Fruit fly (Drosophila melanogaster) whole organism, wandering third instar larva: Measurements from ENCODE around the gene sgll.

ENCODE experiments used
- Abd-B ChIP-seq: fragments of >200 bp; optimal IDR thresholded peaks from 2 replicates; lab custom pipeline; 2017; ENCODE audit warnings: missing biosample characterization, missing genetic modification characterization
- CrebA ChIP-seq: fragments of 200-800 bp; sonication (Bioruptor generic); optimal IDR thresholded peaks from 2 replicates; lab custom pipeline; 2016; ENCODE audit warnings: missing biosample characterization, mild to moderate bottlenecking, missing genetic modification characterization, borderline replicate concordance
- Dfd ChIP-seq: fragments of >200 bp; optimal IDR thresholded peaks from 2 replicates; lab custom pipeline; 2017; ENCODE audit warnings: missing biosample characterization, missing genetic modification characterization
- Dif ChIP-seq: fragments of 200-275, 200-300 bp; sonication (Bioruptor generic); optimal IDR thresholded peaks from 2 replicates; lab custom pipeline; 2018; ENCODE audit warnings: missing biosample characterization, missing genetic modification characterization; ENCODE audit not compliant: partially characterized antibody
- Hr78 ChIP-seq: fragments of >200 bp; optimal IDR thresholded peaks from 2 replicates; lab custom pipeline; 2017; ENCODE audit warnings: missing biosample characterization, missing genetic modification characterization
- Hr83 ChIP-seq: fragments of 200-300 bp; sonication (Bioruptor generic); optimal IDR thresholded peaks from 2 replicates; lab custom pipeline; 2016; ENCODE audit warnings: missing biosample characterization, mild to moderate bottlenecking, missing genetic modification characterization, moderate library complexity; ENCODE audit not compliant: poor library complexity, severe bottlenecking
- Jra ChIP-seq: sonication (Bioruptor generic); optimal IDR thresholded peaks from 2 replicates; lab custom pipeline; 2016; ENCODE audit warnings: missing biosample characterization, missing genetic modification characterization
- Myc ChIP-seq: fragments of >200 bp; optimal IDR thresholded peaks from 2 replicates; lab custom pipeline; 2017
- OdsH ChIP-seq: fragments of 200-800 bp; sonication (Bioruptor generic); optimal IDR thresholded peaks from 2 replicates; lab custom pipeline; 2016; ENCODE audit warnings: missing biosample characterization, mild to moderate bottlenecking, missing genetic modification characterization
- Rel ChIP-seq, 2 experiments: fragments of 200-800 bp; sonication (Bioruptor generic) in 1 of 2; optimal IDR thresholded peaks; 2 replicates in 1 of 2; 3 replicates in 1 of 2; lab custom pipeline; 2016 to 2019; ENCODE audit warnings: mild to moderate bottlenecking in 2 of 2, missing biosample characterization in 2 of 2, missing genetic modification characterization in 2 of 2, moderate library complexity in 1 of 2
- Sp1 ChIP-seq: fragments of 200-800 bp; sonication (Bioruptor generic); optimal IDR thresholded peaks from 3 replicates; lab custom pipeline; 2019; ENCODE audit warnings: missing biosample characterization, mild to moderate bottlenecking, missing genetic modification characterization, moderate library complexity
- Vsx2 ChIP-seq: fragments of 200-300, 225-300 bp; sonication (Bioruptor generic); optimal IDR thresholded peaks from 2 replicates; lab custom pipeline; 2018; ENCODE audit warnings: missing biosample characterization, missing genetic modification characterization; ENCODE audit not compliant: partially characterized antibody
- br ChIP-seq: fragments of 200-800 bp; sonication (Bioruptor generic); optimal IDR thresholded peaks from 2 replicates; lab custom pipeline; 2016; ENCODE audit warnings: missing biosample characterization, missing genetic modification characterization
- brk ChIP-seq: fragments of 200-800 bp; sonication (Bioruptor generic); optimal IDR thresholded peaks from 2 replicates; lab custom pipeline; 2016; ENCODE audit warnings: missing biosample characterization, mild to moderate bottlenecking, missing genetic modification characterization
- dl ChIP-seq, 2 experiments: fragments of 175-275, 200-275 bp in 1 of 2; fragments of 200-275 bp in 1 of 2; sonication (Bioruptor generic); optimal IDR thresholded peaks; lab custom pipeline; 2018; ENCODE audit warnings: mild to moderate bottlenecking in 2 of 2, missing biosample characterization in 2 of 2, missing genetic modification characterization in 2 of 2, moderate library complexity in 2 of 2; ENCODE audit not compliant: partially characterized antibody in 2 of 2, insufficient read depth in 1 of 2
- dmrt93B ChIP-seq: fragments of 200-800 bp; sonication (Bioruptor generic); optimal IDR thresholded peaks from 2 replicates; lab custom pipeline; 2018; ENCODE audit warnings: missing biosample characterization, mild to moderate bottlenecking, missing genetic modification characterization
- dsf ChIP-seq: sonication (Bioruptor generic); optimal IDR thresholded peaks from 2 replicates; lab custom pipeline; 2016; ENCODE audit warnings: missing biosample characterization, missing genetic modification characterization, borderline replicate concordance
- ey ChIP-seq: fragments of 200-800 bp; sonication (Bioruptor generic); optimal IDR thresholded peaks from 2 replicates; lab custom pipeline; 2016; ENCODE audit warnings: missing biosample characterization, missing genetic modification characterization
- lola ChIP-seq: fragments of >200 bp; optimal IDR thresholded peaks from 2 replicates; lab custom pipeline; 2017; ENCODE audit warnings: missing biosample characterization, missing genetic modification characterization
- psq ChIP-seq: fragments of 200-800 bp; sonication (Bioruptor generic); optimal IDR thresholded peaks from 3 replicates; lab custom pipeline; 2017; ENCODE audit warnings: missing biosample characterization, mild to moderate bottlenecking, missing genetic modification characterization, moderate library complexity
- rgr ChIP-seq: fragments of 200-800 bp; sonication (Bioruptor generic); optimal IDR thresholded peaks from 3 replicates; lab custom pipeline; 2016; ENCODE audit warnings: missing biosample characterization, mild to moderate bottlenecking, missing genetic modification characterization
- sage ChIP-seq: fragments of 200-800 bp; sonication (Bioruptor generic); optimal IDR thresholded peaks from 2 replicates; lab custom pipeline; 2016; ENCODE audit warnings: missing biosample characterization, mild to moderate bottlenecking, missing genetic modification characterization
- sv ChIP-seq: fragments of 200-800 bp; sonication (Bioruptor generic); optimal IDR thresholded peaks from 3 replicates; lab custom pipeline; 2016; ENCODE audit warnings: missing biosample characterization, missing genetic modification characterization
- usp ChIP-seq: fragments of >200 bp; optimal IDR thresholded peaks from 2 replicates; lab custom pipeline; 2017; ENCODE audit warnings: missing biosample characterization, missing genetic modification characterization
- woc ChIP-seq: sonication (Bioruptor generic); optimal IDR thresholded peaks from 2 replicates; lab custom pipeline; 2016; ENCODE audit warnings: missing biosample characterization, mild to moderate bottlenecking, missing genetic modification characterization

sgll gene

dm6 chr3R:7771656-7772055 lies 38.7 kb upstream of the sgll start, which contains the start of gene CG11286:
Gene CG11286, minus strand, starts transcription at chr3R:7771756.
- TF ChIP-seq ey (GFP tag; lab: Kevin White, UChicago), result no peak
- no peak for TF ChIP-seq woc (GFP tag; lab: Kevin White, UChicago)
- no peak for TF ChIP-seq usp (GFP tag; lab: Kevin White, UChicago)
- no peak for TF ChIP-seq Vsx2 (GFP tag; lab: Kevin White, UChicago)
- no peak for TF ChIP-seq Rel (GFP tag; optimal IDR thresholded peaks at IDR 0.05; lab: Kevin White, UChicago)
- TF ChIP-seq Rel (tag; optimal IDR thresholded peaks at IDR 0.05; lab: Kevin White, UChicago), result no peak
- TF ChIP-seq lola (GFP tag; lab: Kevin White, UChicago), result no peak
- no peak for TF ChIP-seq Abd-B (GFP tag; lab: Kevin White, UChicago)
- no peak for TF ChIP-seq Dfd (GFP tag; lab: Kevin White, UChicago)
- no peak for TF ChIP-seq rgr (GFP tag; lab: Kevin White, UChicago)
- no peak for TF ChIP-seq brk (GFP tag; lab: Kevin White, UChicago)
- TF ChIP-seq dmrt93B (GFP tag; lab: Kevin White, UChicago), result no peak
- TF ChIP-seq Hr83 (GFP tag; lab: Kevin White, UChicago), result no peak
- TF ChIP-seq OdsH (GFP tag; lab: Kevin White, UChicago), result no peak
- no peak for TF ChIP-seq dsf (GFP tag; lab: Kevin White, UChicago)
- no peak for TF ChIP-seq sage (GFP tag; lab: Kevin White, UChicago)
- no peak for TF ChIP-seq sv (GFP tag; lab: Kevin White, UChicago)
- TF ChIP-seq dl (GFP tag; optimal IDR thresholded peaks at IDR 0.05; lab: Kevin White, UChicago; ENCODE audit: insufficient read depth in 1 of 2, partially characterized antibody in 2 of 2), result no peak
- no peak for TF ChIP-seq CrebA (GFP tag; lab: Kevin White, UChicago)
- no peak for TF ChIP-seq br
- TF ChIP-seq, all 38 proteins: peak for 0

- no peak for TF ChIP-seq Abd-B (GFP tag; lab: Kevin White, UChicago)
- TF ChIP-seq Myc (lab: Kevin White, UChicago), result peak; percentile 57
Observed at dm6 chr3R:7779620-7780019, 30.7 kb upstream of the sgll start.

- TF ChIP-seq Hr78 (no peak), Rel (GFP tag; optimal IDR thresholded peaks at IDR 0.05; lab: Kevin White, UChicago) (no peak), Rel (tag; optimal IDR thresholded peaks at IDR 0.05; lab: Kevin White, UChicago) (peak; percentile 35)
Observed at dm6 chr3R:7782933-7783686, 27.2 kb upstream of the sgll start, which contains the start of gene CG18747. Gene CG18747, minus strand, starts transcription at chr3R:7783446.

dm6 chr3R:7785784-7786183 lies 24.5 kb upstream of the sgll start, which contains the start of gene CG18745:
Gene CG18745, minus strand, starts transcription at chr3R:7786119.
- TF ChIP-seq Jra (GFP tag; lab: Kevin White, UChicago), result peak; percentile 11
- TF ChIP-seq rgr (GFP tag; lab: Kevin White, UChicago), result peak; percentile 15
- no peak for TF ChIP-seq Rel (GFP tag; optimal IDR thresholded peaks at IDR 0.05; lab: Kevin White, UChicago)
- TF ChIP-seq Rel (tag; optimal IDR thresholded peaks at IDR 0.05; lab: Kevin White, UChicago), result peak; percentile 40
- no peak for TF ChIP-seq sage (GFP tag; lab: Kevin White, UChicago)

- TF ChIP-seq sage (GFP tag; lab: Kevin White, UChicago), result no peak
- TF ChIP-seq Vsx2 (GFP tag; lab: Kevin White, UChicago), result no peak
- no peak for TF ChIP-seq Dif (GFP tag; lab: Kevin White, UChicago)
- TF ChIP-seq CrebA (GFP tag; lab: Kevin White, UChicago), result peak; percentile 11
- TF ChIP-seq Sp1 (GFP tag; lab: Kevin White, UChicago), result no peak
- no peak for TF ChIP-seq Hr78
- no peak for TF ChIP-seq Hr83 (GFP tag; lab: Kevin White, UChicago)
- no peak for TF ChIP-seq psq (GFP tag; lab: Kevin White, UChicago)
- TF ChIP-seq Rel (GFP tag; optimal IDR thresholded peaks at IDR 0.05; lab: Kevin White, UChicago), result no peak
- peak; percentile 96 for TF ChIP-seq Rel (tag; optimal IDR thresholded peaks at IDR 0.05; lab: Kevin White, UChicago)
Observed at dm6 chr3R:7787899-7788298, 22.4 kb upstream of the sgll start, which contains the start of gene CG18748. Gene CG18748, minus strand, starts transcription at chr3R:7787923.
